Worm (Caenorhabditis elegans) whole organism, L3 larva: Measurements from ENCODE around the gene F53A9.6.

ENCODE experiments used
- ceh-9 ChIP-seq: sonication (generic microtip); optimal IDR thresholded peaks from 2 replicates; lab custom pipeline; 2018; ENCODE audit warnings: missing biosample characterization, missing genetic modification characterization
- nhr-11 ChIP-seq: fragments of 150-350 bp; optimal IDR thresholded peaks from 2 replicates; lab custom pipeline; 2014; ENCODE audit warnings: missing biosample characterization, missing genetic modification characterization
- nhr-237 ChIP-seq: fragments of 150-350 bp; optimal IDR thresholded peaks from 2 replicates; lab custom pipeline; 2014; ENCODE audit warnings: missing biosample characterization, missing genetic modification characterization
- nhr-76 ChIP-seq: fragments of 150-350 bp; sonication (generic microtip); optimal IDR thresholded peaks from 5 replicates; lab custom pipeline; 2014; ENCODE audit warnings: missing biosample characterization, missing genetic modification characterization
- pqm-1 ChIP-seq: fragments of 150-350 bp; optimal IDR thresholded peaks from 2 replicates; lab custom pipeline; 2017; ENCODE audit warnings: missing biosample characterization, missing genetic modification characterization, inconsistent platforms
- snpc-4 ChIP-seq: fragments of 150-350 bp; optimal IDR thresholded peaks from 2 replicates; lab custom pipeline; 2014; ENCODE audit warnings: missing biosample characterization, missing genetic modification characterization
- unc-39 ChIP-seq: sonication (generic microtip); optimal IDR thresholded peaks from 4 replicates; lab custom pipeline; 2017; ENCODE audit warnings: missing biosample characterization, missing genetic modification characterization
- unc-62 ChIP-seq: fragments of 150-350 bp; sonication (generic microtip); optimal IDR thresholded peaks from 4 replicates; lab custom pipeline; 2014; ENCODE audit warnings: missing biosample characterization, missing genetic modification reagents, missing genetic modification characterization
- zag-1 ChIP-seq: fragments of 150-350 bp; optimal IDR thresholded peaks from 2 replicates; lab custom pipeline; 2014; ENCODE audit warnings: missing biosample characterization, missing genetic modification characterization
- ztf-11 ChIP-seq: fragments of 150-350 bp; optimal IDR thresholded peaks from 2 replicates; lab custom pipeline; 2014; ENCODE audit warnings: missing biosample characterization, missing genetic modification characterization
- ztf-4 ChIP-seq: fragments of 150-350 bp; optimal IDR thresholded peaks from 2 replicates; lab custom pipeline; 2014; ENCODE audit warnings: missing biosample characterization, missing genetic modification characterization

ce11 chrX:8744192-8744985 is 30.8 kb upstream of the F53A9.6 start:
- TF ChIP-seq pqm-1 (tag; lab: Kevin White, UChicago): no peak
- no peak for TF ChIP-seq ztf-4
- no peak for TF ChIP-seq nhr-11
- TF ChIP-seq nhr-76 (tag; lab: Kevin White, UChicago): no peak
- no peak for TF ChIP-seq snpc-4
- no peak for TF ChIP-seq unc-62 (GFP tag; lab: Kevin White, UChicago)
- TF ChIP-seq nhr-237 (tag; lab: Kevin White, UChicago): no peak
- TF ChIP-seq unc-39 (tag; lab: Kevin White, UChicago): no peak
- TF ChIP-seq zag-1 (tag; lab: Kevin White, UChicago): no peak
- no peak for TF ChIP-seq ceh-9 (tag; lab: Kevin White, UChicago)
- no peak for TF ChIP-seq ztf-11
